Worm (Caenorhabditis elegans) whole organism, L4 larva: ENCODE measurements around the gene Y82E9BR.19.
A peak's percentile ranks its signal among the peaks of the same experiment; 100 is the strongest.

Experiments
- R02D3.7 ChIP-seq: fragments of 150-350 bp; sonication (generic microtip); optimal IDR thresholded peaks from 3 replicates; lab custom pipeline; 2014; ENCODE audit warnings: missing biosample characterization, missing genetic modification characterization
- Y48G9A.11 ChIP-seq: fragments of 200-800 bp; sonication (Bioruptor generic); IDR thresholded peaks from 2 replicates; pipeline ENCODE4 v1.3.6; 2022; ENCODE audit warnings: missing genetic modification reagents, missing genetic modification characterization, missing compliant biosample characterization
- ZK546.5 ChIP-seq, 2 experiments: sonication (generic microtip); optimal IDR thresholded peaks; 2 replicates each; lab custom pipeline; 2017; ENCODE audit warnings: missing biosample characterization in 2 of 2, missing genetic modification characterization in 2 of 2
- aha-1 ChIP-seq: fragments of 150-350 bp; peaks from one replicate; lab custom pipeline; 2014; ENCODE audit warnings: missing biosample characterization, missing genetic modification characterization
- ctbp-1 ChIP-seq: fragments of 200-800 bp; sonication (Bioruptor generic); IDR thresholded peaks from 2 replicates; pipeline ENCODE4 v1.3.6; 2022; ENCODE audit warnings: missing genetic modification reagents, missing genetic modification characterization, missing compliant biosample characterization
- daf-12 ChIP-seq: fragments of 150-350 bp; optimal IDR thresholded peaks from 2 replicates; lab custom pipeline; 2014; ENCODE audit warnings: missing biosample characterization, missing genetic modification reagents, missing genetic modification characterization
- daf-16 ChIP-seq, 3 experiments: sonication (generic microtip); optimal IDR thresholded peaks; 2 replicates each; lab custom pipeline; 2016 to 2017; ENCODE audit warnings: missing genetic modification characterization in 3 of 3, missing genetic modification reagents in 3 of 3, mild to moderate bottlenecking in 2 of 3, missing compliant biosample characterization in 2 of 3, missing biosample characterization in 1 of 3, moderate library complexity in 1 of 3
- daf-8 ChIP-seq: fragments of 200-800 bp; sonication (Bioruptor generic); IDR thresholded peaks from 2 replicates; pipeline ENCODE4 v1.3.6; 2022; ENCODE audit warnings: missing genetic modification characterization, missing compliant biosample characterization
- dpl-1 ChIP-seq: fragments of 150-350 bp; optimal IDR thresholded peaks from 2 replicates; lab custom pipeline; 2014; ENCODE audit warnings: missing biosample characterization, missing genetic modification reagents, missing genetic modification characterization
- duxl-1 ChIP-seq: sonication (generic microtip); optimal IDR thresholded peaks from 2 replicates; lab custom pipeline; 2016; ENCODE audit warnings: mild to moderate bottlenecking, missing genetic modification characterization, moderate library complexity, missing compliant biosample characterization; ENCODE audit not compliant: poor library complexity
- dve-1 ChIP-seq: sonication (generic microtip); optimal IDR thresholded peaks from 2 replicates; lab custom pipeline; 2017; ENCODE audit warnings: antibody characterized with exemption, mild to moderate bottlenecking, missing genetic modification characterization, missing compliant biosample characterization; ENCODE audit not compliant: insufficient read depth
- egl-27 ChIP-seq: sonication (generic microtip); optimal IDR thresholded peaks from 3 replicates; lab custom pipeline; 2017; ENCODE audit warnings: missing biosample characterization, missing genetic modification reagents, missing genetic modification characterization
- egl-43 ChIP-seq: fragments of 200-800 bp; sonication (Bioruptor generic); IDR thresholded peaks from 2 replicates; pipeline ENCODE4 v1.3.6; 2022; ENCODE audit warnings: missing genetic modification reagents, missing genetic modification characterization, missing compliant biosample characterization
- fkh-10 ChIP-seq: fragments of 150-350 bp; optimal IDR thresholded peaks from 2 replicates; lab custom pipeline; 2014; ENCODE audit warnings: missing biosample characterization, missing genetic modification reagents, missing genetic modification characterization
- hlh-11 ChIP-seq: fragments of 200-800 bp; sonication (Bioruptor generic); optimal IDR thresholded peaks from 2 replicates; lab custom pipeline; 2018; ENCODE audit warnings: mild to moderate bottlenecking, missing genetic modification characterization, missing compliant biosample characterization
- hmg-1.1 ChIP-seq: fragments of 200-800 bp; sonication (Bioruptor generic); IDR thresholded peaks from 2 replicates; pipeline ENCODE4 v1.3.6; 2022; ENCODE audit warnings: missing genetic modification reagents, missing genetic modification characterization, missing compliant biosample characterization
- jun-1 ChIP-seq: fragments of 150-350 bp; optimal IDR thresholded peaks from 2 replicates; lab custom pipeline; 2014; ENCODE audit warnings: missing biosample characterization, missing genetic modification reagents, missing genetic modification characterization
- lin-13 ChIP-seq: fragments of 150-350 bp; optimal IDR thresholded peaks from 2 replicates; lab custom pipeline; 2014; ENCODE audit warnings: missing biosample characterization, missing genetic modification reagents, missing genetic modification characterization
- lin-15B ChIP-seq: fragments of 150-350 bp; sonication (generic microtip); optimal IDR thresholded peaks from 3 replicates; lab custom pipeline; 2014; ENCODE audit warnings: missing biosample characterization, missing genetic modification characterization
- lin-38 ChIP-seq: fragments of 200-800 bp; sonication (Bioruptor generic); IDR thresholded peaks from 2 replicates; pipeline ENCODE4 v1.3.6; 2022; ENCODE audit warnings: missing genetic modification reagents, missing genetic modification characterization, missing compliant biosample characterization
- lsy-2 ChIP-seq, 2 experiments: fragments of 150-350 bp in 1 of 2; sonication (generic microtip) in 1 of 2; optimal IDR thresholded peaks; 2 replicates each; lab custom pipeline; 2014 to 2017; ENCODE audit warnings: missing biosample characterization in 2 of 2, missing genetic modification characterization in 2 of 2
- mep-1 ChIP-seq: fragments of 150-350 bp; sonication (generic microtip); optimal IDR thresholded peaks from 3 replicates; lab custom pipeline; 2014; ENCODE audit warnings: missing biosample characterization, missing genetic modification characterization
- mes-2 ChIP-seq: sonication (generic microtip); optimal IDR thresholded peaks from 2 replicates; lab custom pipeline; 2016; ENCODE audit warnings: missing genotype, mild to moderate bottlenecking, missing genetic modification characterization, missing compliant biosample characterization; ENCODE audit not compliant: poor library complexity, severe bottlenecking
- nhr-28 ChIP-seq: fragments of 150-350 bp; optimal IDR thresholded peaks from 2 replicates; lab custom pipeline; 2014; ENCODE audit warnings: missing biosample characterization, missing genetic modification characterization
- nhr-41 ChIP-seq: fragments of 200-800 bp; sonication (Bioruptor generic); IDR thresholded peaks from 2 replicates; pipeline ENCODE4 v1.3.6; 2022; ENCODE audit warnings: missing genetic modification reagents, missing genetic modification characterization, missing compliant biosample characterization
- nhr-77 ChIP-seq: fragments of 150-350 bp; optimal IDR thresholded peaks from 2 replicates; lab custom pipeline; 2014; ENCODE audit warnings: missing biosample characterization, missing genetic modification characterization
- php-3 ChIP-seq: fragments of 200-800 bp; sonication (Bioruptor generic); IDR thresholded peaks from 2 replicates; pipeline ENCODE4 v1.3.6; 2022; ENCODE audit warnings: missing genetic modification reagents, missing genetic modification characterization, missing compliant biosample characterization
- saeg-2 ChIP-seq: fragments of 200-800 bp; sonication (Bioruptor generic); IDR thresholded peaks from 2 replicates; pipeline ENCODE4 v1.3.6; 2022; ENCODE audit warnings: missing genetic modification reagents, missing genetic modification characterization, missing compliant biosample characterization
- sdz-12 ChIP-seq: fragments of 200-800 bp; sonication (Bioruptor generic); optimal IDR thresholded peaks from 2 replicates; lab custom pipeline; 2018; ENCODE audit warnings: mild to moderate bottlenecking, missing genetic modification characterization, missing compliant biosample characterization
- set-16 ChIP-seq: fragments of 200-800 bp; sonication (Bioruptor generic); IDR thresholded peaks from 2 replicates; pipeline ENCODE4 v1.3.6; 2022; ENCODE audit warnings: missing genetic modification reagents, missing genetic modification characterization, missing compliant biosample characterization
- skn-1 ChIP-seq: fragments of 150-350 bp; optimal IDR thresholded peaks from 2 replicates; lab custom pipeline; 2014; ENCODE audit warnings: missing biosample characterization, missing genetic modification characterization
- unc-39 ChIP-seq: sonication (generic microtip); optimal IDR thresholded peaks from 2 replicates; lab custom pipeline; 2017; ENCODE audit warnings: missing biosample characterization, missing genetic modification characterization
- unc-62 ChIP-seq, 3 experiments: fragments of 150-350 bp in 1 of 3; sonication (generic microtip); optimal IDR thresholded peaks in 2 of 3; peaks in 1 of 3; 1 replicate in 1 of 3; 2 replicates in 2 of 3; lab custom pipeline; 2014 to 2017; ENCODE audit warnings: missing biosample characterization in 3 of 3, missing genetic modification characterization in 3 of 3, missing genetic modification reagents in 3 of 3, missing genotype in 1 of 3
- zip-11 ChIP-seq: fragments of 200-800 bp; sonication (Bioruptor generic); IDR thresholded peaks from 2 replicates; pipeline ENCODE4 v1.3.6; 2022; ENCODE audit warnings: missing genetic modification characterization, missing compliant biosample characterization
- ztf-11 ChIP-seq: fragments of 150-350 bp; optimal IDR thresholded peaks from 2 replicates; lab custom pipeline; 2014; ENCODE audit warnings: missing biosample characterization, missing genetic modification characterization

Gene Y82E9BR.19

ce11 chrIII:1495863-1496445, 824 bp upstream of the Y82E9BR.19 start, which contains the start of the genes ave-1 and M01G5.1:
ave-1 (minus strand) TSS chrIII:1495975.
M01G5.1 (plus strand) TSS chrIII:1496401.
- TF ChIP-seq daf-12 (tag; lab: Kevin White, UChicago), result no peak
- no peak for TF ChIP-seq duxl-1 (tag; lab: Kevin White, UChicago)
- TF ChIP-seq mep-1, result peak; percentile 11
- TF ChIP-seq lin-38 (GFP tag; lab: Robert Waterston, UW), result peak; percentile 92
- no peak for TF ChIP-seq egl-43 (GFP tag; lab: Robert Waterston, UW)
- no peak for TF ChIP-seq hlh-11
- TF ChIP-seq ztf-11 (tag; lab: Kevin White, UChicago), result no peak
- no peak for TF ChIP-seq nhr-41
- TF ChIP-seq unc-62 (GFP tag; optimal IDR thresholded peaks at IDR 0.05 in 1 of 2; lab: Kevin White, UChicago), result no peak
- TF ChIP-seq unc-62 (tag; optimal IDR thresholded peaks at IDR 0.05; lab: Kevin White, UChicago), result no peak
- TF ChIP-seq egl-27 (tag; lab: Kevin White, UChicago), result no peak
- TF ChIP-seq nhr-28 (tag; lab: Kevin White, UChicago), result no peak
- peak; percentile 44 for TF ChIP-seq mes-2 (tag; lab: Kevin White, UChicago)
- no peak for TF ChIP-seq ZK546.5 (tag; optimal IDR thresholded peaks at IDR 0.05; lab: Kevin White, UChicago)
- peak in 1 of 2 experiments; percentile 67 for TF ChIP-seq lsy-2 (tag; optimal IDR thresholded peaks at IDR 0.05; lab: Kevin White, UChicago)
- TF ChIP-seq unc-39 (tag; lab: Kevin White, UChicago), result no peak
- no peak for TF ChIP-seq jun-1 (tag; lab: Kevin White, UChicago)
- no peak for TF ChIP-seq ctbp-1 (GFP tag; lab: Robert Waterston, UW)
- TF ChIP-seq lin-13 (GFP tag; lab: Kevin White, UChicago), result peak; percentile 53
- peak; percentile 54 for TF ChIP-seq aha-1 (tag; lab: Kevin White, UChicago)
- TF ChIP-seq dpl-1 (GFP tag; lab: Kevin White, UChicago), result no peak
- TF ChIP-seq daf-16 (GFP tag; optimal IDR thresholded peaks at IDR 0.05; lab: Kevin White, UChicago), result no peak
- TF ChIP-seq daf-16 (tag; optimal IDR thresholded peaks at IDR 0.05; lab: Kevin White, UChicago), result no peak
- no peak for TF ChIP-seq skn-1 (tag; lab: Kevin White, UChicago)
- no peak for TF ChIP-seq nhr-77
- TF ChIP-seq daf-8 (GFP tag; lab: Robert Waterston, UW), result no peak
- no peak for TF ChIP-seq dve-1 (tag; lab: Kevin White, UChicago)
- TF ChIP-seq Y48G9A.11 (GFP tag; lab: Robert Waterston, UW), result no peak
- no peak for TF ChIP-seq zip-11 (GFP tag; lab: Robert Waterston, UW)
- TF ChIP-seq R02D3.7 (tag; lab: Kevin White, UChicago), result no peak
- 0 out of 2 replicates have a peak, but pooled peaks have one; percentile 20 for TF ChIP-seq hmg-1.1 (GFP tag; lab: Robert Waterston, UW)

- no peak for TF ChIP-seq lin-13 (GFP tag; lab: Kevin White, UChicago)
- TF ChIP-seq set-16 (GFP tag; lab: Robert Waterston, UW), result no peak
- TF ChIP-seq lin-15B, result no peak
- no peak for TF ChIP-seq egl-43 (GFP tag; lab: Robert Waterston, UW)
- TF ChIP-seq fkh-10 (GFP tag; lab: Kevin White, UChicago), result no peak
- TF ChIP-seq php-3, result no peak
- TF ChIP-seq sdz-12 (GFP tag; lab: Kevin White, UChicago), result no peak
- no peak for TF ChIP-seq saeg-2 (GFP tag; lab: Robert Waterston, UW)
Observed at ce11 chrIII:1483407-1483806, 11.7 kb downstream of the Y82E9BR.19 start, which contains the start of gene Y82E9BR.18. Y82E9BR.18 (minus strand) TSS chrIII:1483507.
